Fruit fly (Drosophila melanogaster): ENCODE data around the gene SNF4Agamma.

SNF4Agamma gene

DNA sequence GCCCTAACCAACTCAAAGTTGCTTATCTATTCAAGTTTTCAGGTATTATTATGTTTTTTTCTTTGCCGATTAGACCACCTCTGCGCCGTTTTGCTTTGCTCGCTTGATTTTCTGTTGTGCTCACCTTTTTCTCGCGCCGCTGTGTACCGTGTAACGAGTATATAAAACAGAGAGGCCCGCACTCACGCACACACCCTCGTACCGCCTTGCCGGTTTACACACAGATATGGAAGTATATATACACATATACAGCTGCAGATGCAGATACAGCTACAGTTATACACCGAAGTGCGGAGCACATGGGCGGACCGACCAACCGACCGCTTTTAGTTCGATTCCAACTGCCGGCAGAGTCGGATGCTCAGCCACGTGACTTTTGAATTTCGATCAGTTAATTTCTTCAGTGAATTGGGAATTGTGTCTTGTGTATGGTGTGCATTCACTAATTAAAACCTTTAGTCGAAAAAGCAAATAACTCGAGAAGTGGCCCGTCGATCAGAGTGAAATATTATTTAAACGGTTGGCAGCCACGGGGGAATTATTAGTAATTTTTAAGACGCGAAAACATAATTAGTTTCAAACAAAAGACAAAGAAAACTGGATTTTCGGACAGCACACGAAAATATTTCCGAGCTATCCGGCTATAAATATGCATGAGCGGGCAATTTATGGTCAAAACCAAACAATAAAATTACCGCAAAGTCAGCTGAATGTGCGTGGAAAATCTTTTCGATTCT, 48.2 kb downstream of the SNF4Agamma start (continued):
- TF ChIP-seq bsh (GFP tag; optimal IDR thresholded peaks at IDR 0.05) (peak in 1 of 2 experiments; percentile 18), CHES-1-like (GFP tag; optimal IDR thresholded peaks at IDR 0.05) (peak; percentile 29), CG15269 (tag; optimal IDR thresholded peaks at IDR 0.05) (peak; percentile 11), croc (GFP tag; conservative IDR thresholded peaks at IDR 0.05) (no peak), CG42726 (GFP tag; IDR thresholded peaks at IDR 0.05; ENCODE audit: partially characterized antibody) (peak; percentile 65; the same call in 1 of the 2 replicates), nmo (GFP tag; optimal IDR thresholded peaks at IDR 0.05) (no peak), CG1024 (GFP tag; IDR thresholded peaks at IDR 0.05) (no peak), her (GFP tag; optimal IDR thresholded peaks at IDR 0.05) (peak; percentile 66), az2 (GFP tag; optimal IDR thresholded peaks at IDR 0.05) (no peak), cad (GFP tag; optimal IDR thresholded peaks at IDR 0.05) (no peak), wdn (GFP tag; IDR thresholded peaks at IDR 0.05) (peak; percentile 8; the same call in 1 of the 2 replicates), fd102C (GFP tag; optimal IDR thresholded peaks at IDR 0.05) (no peak), CG12071 (GFP tag; optimal IDR thresholded peaks at IDR 0.05) (peak; percentile 70), crol (GFP tag; IDR thresholded peaks at IDR 0.05) (no peak), CG12219 (GFP tag; optimal IDR thresholded peaks at IDR 0.05) (peak; percentile 39), CG4617 (GFP tag; optimal IDR thresholded peaks at IDR 0.05; ENCODE audit: borderline replicate concordance) (no peak), BtbVII (GFP tag; optimal IDR thresholded peaks at IDR 0.05) (peak; percentile 48), sd (tag; optimal IDR thresholded peaks at IDR 0.05) (peak; percentile 74), bbx (GFP tag; IDR thresholded peaks at IDR 0.05; ENCODE audit: partially characterized antibody) (peak; percentile 60; the same call in 1 of the 2 replicates), pros (GFP tag; optimal IDR thresholded peaks at IDR 0.05) (peak; percentile 64), dati (GFP tag; IDR thresholded peaks at IDR 0.05) (no peak), CG8388 (GFP tag; optimal IDR thresholded peaks at IDR 0.05) (peak; percentile 25), nerfin-1 (tag; optimal IDR thresholded peaks at IDR 0.05) (peak; percentile 10), chn (GFP tag; optimal IDR thresholded peaks at IDR 0.05) (peak; percentile 39), CG10274 (GFP tag; optimal IDR thresholded peaks at IDR 0.05) (no peak), NFAT (GFP tag; IDR thresholded peaks at IDR 0.05) (peak; percentile 46; the same call in 1 of the 2 replicates), CG4282 (GFP tag; optimal IDR thresholded peaks at IDR 0.05) (peak; percentile 12), Usf (GFP tag; optimal IDR thresholded peaks at IDR 0.05) (no peak), CG7786 (GFP tag; optimal IDR thresholded peaks at IDR 0.05) (no peak), CG34376 (GFP tag; optimal IDR thresholded peaks at IDR 0.05) (peak; percentile 88), Tbp (GFP tag; optimal IDR thresholded peaks at IDR 0.05) (no peak), tup (GFP tag; optimal IDR thresholded peaks at IDR 0.05) (no peak), Dad (GFP tag; optimal IDR thresholded peaks at IDR 0.05) (peak; percentile 32), CG8478 (optimal IDR thresholded peaks at IDR 0.05) (no peak), so (GFP tag; IDR thresholded peaks at IDR 0.05) (peak; percentile 67; the same call in 2 of the 3 replicates), Lpt (GFP tag; optimal IDR thresholded peaks at IDR 0.05) (no peak), CG15514 (GFP tag; optimal IDR thresholded peaks at IDR 0.05) (peak; percentile 42), fu2 (GFP tag; optimal IDR thresholded peaks at IDR 0.05) (no peak), odd (GFP tag; optimal IDR thresholded peaks at IDR 0.05) (no peak), CG15011 (GFP tag; optimal IDR thresholded peaks at IDR 0.05) (no peak), Bgb (GFP tag; IDR thresholded peaks at IDR 0.05; ENCODE audit: partially characterized antibody) (peak; percentile 52; the same call in 1 of the 2 replicates), sna (GFP tag; IDR thresholded peaks at IDR 0.05; ENCODE audit: partially characterized antibody) (0 out of 2 replicates have a peak, but pooled peaks have one; percentile 48), CG17802 (tag; optimal IDR thresholded peaks at IDR 0.05) (no peak), ash1 (GFP tag; optimal IDR thresholded peaks at IDR 0.05) (peak; percentile 47), sug (tag; optimal IDR thresholded peaks at IDR 0.05) (peak; percentile 80), Neu2 (GFP tag; optimal IDR thresholded peaks at IDR 0.05; ENCODE audit: borderline replicate concordance) (no peak), scrt (GFP tag; optimal IDR thresholded peaks at IDR 0.05) (peak; percentile 46), CG3281 (GFP tag; optimal IDR thresholded peaks at IDR 0.05) (peak; percentile 31), zfh1 (GFP tag; IDR thresholded peaks at IDR 0.05) (peak; percentile 14; the same call in 1 of the 3 replicates)
